Fruit fly (Drosophila melanogaster) Kc167 (cell line): ENCODE data around the gene Hsc20.

Source experiments
- Myc ChIP-seq: fragments of >200 bp; optimal IDR thresholded peaks from 2 replicates; lab custom pipeline; 2017; ENCODE audit warnings: missing external identifiers
- Sin3A ChIP-seq: fragments of >200 bp; optimal IDR thresholded peaks from 2 replicates; lab custom pipeline; 2018; ENCODE audit warnings: missing external identifiers
- h ChIP-seq: fragments of >200 bp; optimal IDR thresholded peaks from 3 replicates; lab custom pipeline; 2018; ENCODE audit warnings: missing external identifiers
- insv ChIP-seq: fragments of >200 bp; optimal IDR thresholded peaks from 3 replicates; lab custom pipeline; 2018; ENCODE audit warnings: missing external identifiers
- psq ChIP-seq: fragments of >200 bp; optimal IDR thresholded peaks from 2 replicates; lab custom pipeline; 2017; ENCODE audit warnings: missing external identifiers
- ttk ChIP-seq: sonication (Bioruptor generic); optimal IDR thresholded peaks from 2 replicates; lab custom pipeline; 2017; ENCODE audit warnings: missing external identifiers

Hsc20 gene

DNA sequence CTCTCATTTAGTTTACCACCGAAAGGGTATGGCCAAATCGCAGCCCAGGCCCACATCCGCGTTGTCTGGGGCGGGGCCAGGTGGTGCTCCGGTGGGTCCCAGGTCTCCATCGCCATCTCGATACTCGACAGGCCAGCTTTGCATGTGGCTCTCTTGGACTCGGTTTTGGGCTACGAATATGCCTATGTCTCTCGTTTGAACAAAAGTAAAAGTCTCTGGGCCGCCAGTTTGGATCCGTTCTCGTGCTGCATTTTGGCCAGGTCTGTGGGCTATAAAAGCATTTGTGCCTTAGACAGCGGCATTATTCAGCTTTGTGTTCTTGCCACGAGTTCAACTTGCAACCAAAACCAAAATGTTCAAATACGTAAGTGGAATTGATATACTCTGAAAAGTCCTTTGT lies 44.2 kb downstream of the Hsc20 start, which contains the start of gene CG13065:
Gene CG13065, plus strand, starts transcription at position 301 of the 400 bp plus-strand sequence.
- no peak for TF ChIP-seq h (lab: Kevin White, UChicago)

DNA sequence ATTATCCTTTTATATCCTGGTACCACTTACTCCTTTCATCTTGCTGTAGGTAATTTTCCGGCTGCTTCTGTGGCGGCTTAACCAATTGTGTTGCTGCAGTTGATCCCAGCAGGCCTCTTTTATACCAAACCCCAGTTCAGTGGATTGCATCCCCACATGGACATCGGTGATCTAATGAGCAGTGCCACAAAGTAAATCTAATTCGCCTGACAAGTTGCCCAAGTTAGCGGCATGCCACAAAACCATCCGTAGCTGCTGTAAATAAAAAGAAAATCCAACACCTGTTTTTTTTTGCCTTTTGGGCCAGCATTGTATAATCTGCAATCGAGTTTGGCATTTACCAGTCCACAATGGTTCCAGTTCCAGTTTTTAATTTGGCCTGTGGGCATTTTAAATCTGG lies 46.2 kb downstream of the Hsc20 start, which contains the start of gene CG13050:
Gene CG13050, minus strand, starts transcription at position 101 of the 400 bp plus-strand sequence.
- TF ChIP-seq Myc (no peak), insv (lab: Kevin White, UChicago) (no peak), h (lab: Kevin White, UChicago) (no peak), ttk (lab: Kevin White, UChicago) (no peak), psq (no peak), Sin3A (no peak)

DNA sequence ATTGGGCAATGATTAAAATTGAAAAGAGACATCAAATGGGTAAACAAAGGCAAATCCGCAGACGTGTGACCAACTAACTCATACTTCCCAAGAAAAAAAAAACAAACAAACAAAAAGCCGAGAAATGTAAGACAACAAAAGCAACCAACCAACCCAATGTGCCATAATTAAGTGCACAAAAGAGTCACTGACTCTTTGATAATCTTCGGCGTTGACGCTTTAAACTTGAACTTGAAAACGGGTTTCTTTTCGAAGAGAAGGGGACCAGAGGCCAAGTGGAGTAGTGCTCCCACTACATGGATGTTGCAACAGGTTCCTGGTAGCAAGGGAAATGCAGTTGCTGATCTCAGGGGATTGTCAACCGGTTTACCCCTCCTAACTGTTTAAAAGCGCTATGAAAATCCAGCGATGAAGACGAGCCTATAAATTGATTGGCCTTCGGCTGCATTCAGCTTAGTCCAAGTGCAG lies 47.1 kb downstream of the Hsc20 start, which contains the start of gene CG13064:
Gene CG13064, plus strand, starts transcription at position 418 of the 468 bp plus-strand sequence.
- TF ChIP-seq psq (no peak), insv (lab: Kevin White, UChicago) (no peak), h (lab: Kevin White, UChicago) (no peak), ttk (lab: Kevin White, UChicago) (no peak), Sin3A (no peak), Myc (no peak)

DNA sequence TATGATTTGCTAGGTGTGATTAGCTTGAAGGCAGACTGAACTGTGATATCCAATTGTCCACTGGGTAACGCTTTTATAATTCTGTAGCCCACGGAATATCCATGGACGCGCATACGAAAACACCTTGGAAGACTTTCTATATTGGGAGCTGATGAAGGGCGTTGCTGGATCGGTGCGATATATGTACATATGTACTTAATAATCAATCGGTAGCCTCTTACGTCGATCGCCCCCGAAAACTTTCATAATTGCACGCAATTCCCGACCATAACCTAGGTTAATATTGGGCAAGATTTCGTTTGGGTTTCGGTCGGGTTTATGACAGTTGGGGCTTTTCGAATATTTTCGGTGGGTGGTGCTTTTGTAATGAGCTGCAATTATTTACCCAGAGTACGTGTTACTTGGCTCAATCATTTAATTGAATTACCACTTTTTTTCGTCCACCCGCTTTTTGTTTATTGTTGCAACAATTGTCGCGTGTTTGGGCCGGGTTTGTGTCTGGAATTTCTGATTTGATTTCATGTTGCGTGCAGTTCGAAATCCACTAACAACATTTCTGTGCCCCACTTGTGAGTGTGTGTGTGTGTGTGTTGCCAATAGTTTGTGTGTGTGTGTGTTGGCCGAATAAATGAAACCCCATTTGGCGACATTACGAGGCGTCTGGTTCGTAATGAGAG lies 49.1 kb downstream of the Hsc20 start, which contains the start of gene CG13049:
Gene CG13049, minus strand, starts transcription at position 51 of the 677 bp plus-strand sequence.
- no peak for TF ChIP-seq insv (lab: Kevin White, UChicago)
- no peak for TF ChIP-seq ttk (lab: Kevin White, UChicago)
- no peak for TF ChIP-seq Myc
- TF ChIP-seq h (lab: Kevin White, UChicago), result no peak
- TF ChIP-seq Sin3A, result no peak
- no peak for TF ChIP-seq psq
